Worm (Caenorhabditis elegans) whole organism, young adult: ENCODE measurements around the gene kin-9.
A peak's percentile ranks its signal among the peaks of the same experiment; 100 is the strongest.

Source experiments
- B0336.3 ChIP-seq: fragments of 200-800 bp; sonication (Bioruptor generic); IDR thresholded peaks from 2 replicates; pipeline ENCODE4 v1.3.6; 2022; ENCODE audit warnings: missing genetic modification characterization, missing compliant biosample characterization
- K12H6.12 ChIP-seq: fragments of 200-800 bp; sonication (Bioruptor generic); optimal IDR thresholded peaks from 2 replicates; lab custom pipeline; 2018; ENCODE audit warnings: mild to moderate bottlenecking, missing genetic modification characterization, missing compliant biosample characterization
- attf-3 ChIP-seq: fragments of 200-800 bp; sonication (Bioruptor generic); conservative IDR thresholded peaks from 2 replicates; pipeline ENCODE4 v1.3.6; 2022; ENCODE audit warnings: missing genetic modification reagents, missing genetic modification characterization, missing compliant biosample characterization
- egrh-3 ChIP-seq: fragments of 200-800 bp; sonication (Bioruptor generic); IDR thresholded peaks from 2 replicates; pipeline ENCODE4 v1.3.6; 2022; ENCODE audit warnings: missing genetic modification reagents, missing genetic modification characterization, missing compliant biosample characterization
- him-1 ChIP-seq: sonication (generic microtip); optimal IDR thresholded peaks from 2 replicates; lab custom pipeline; 2016; ENCODE audit warnings: missing genotype, missing genetic modification reagents, missing genetic modification characterization, missing compliant biosample characterization
- madf-8 ChIP-seq: fragments of 200-800 bp; sonication (Bioruptor generic); conservative IDR thresholded peaks from 2 replicates; pipeline ENCODE4 v1.3.6; 2022; ENCODE audit warnings: missing genetic modification reagents, missing genetic modification characterization, missing compliant biosample characterization
- nfya-1 ChIP-seq: sonication (generic microtip); optimal IDR thresholded peaks from 2 replicates; lab custom pipeline; 2017; ENCODE audit warnings: antibody characterized with exemption, missing compliant biosample characterization, missing genetic modification characterization, borderline replicate concordance; ENCODE audit not compliant: insufficient read depth
- nhr-90 ChIP-seq: sonication (generic microtip); optimal IDR thresholded peaks from 2 replicates; lab custom pipeline; 2016; ENCODE audit warnings: missing genotype, mild to moderate bottlenecking, missing genetic modification characterization, missing compliant biosample characterization

DNA sequence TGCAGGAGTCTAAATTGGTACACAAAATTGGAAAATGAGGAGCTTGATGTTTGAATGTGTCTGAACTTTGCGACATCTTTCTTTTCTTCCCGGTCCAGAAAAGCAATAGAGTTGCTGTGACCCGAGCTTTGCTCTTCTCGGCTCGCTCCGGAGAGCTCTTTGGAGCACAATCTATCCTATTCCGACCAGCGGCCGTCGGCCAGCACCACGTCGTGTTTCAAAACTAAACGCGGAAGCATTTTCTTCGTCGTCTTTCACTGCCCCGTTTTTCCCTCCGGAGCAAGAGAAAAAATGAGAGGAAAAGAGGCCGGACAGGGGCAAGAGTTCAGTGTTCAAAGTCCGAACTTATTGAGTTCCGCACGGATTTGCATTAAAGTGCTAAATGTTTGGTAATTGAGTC is 46.6 kb downstream of the kin-9 start:
- TF ChIP-seq nfya-1 (tag; lab: Kevin White, UChicago): no peak
- peak; percentile 2 for TF ChIP-seq K12H6.12 (tag; lab: Kevin White, UChicago)
- TF ChIP-seq madf-8 (GFP tag; lab: Robert Waterston, UW): no peak
- no peak for TF ChIP-seq attf-3
- no peak for TF ChIP-seq egrh-3
- no peak for TF ChIP-seq him-1
- no peak for TF ChIP-seq nhr-90 (tag; lab: Kevin White, UChicago)
- no peak for TF ChIP-seq B0336.3 (GFP tag; lab: Robert Waterston, UW)
